Worm (Caenorhabditis elegans) whole organism, L4 larva: Measurements from ENCODE around the gene sra-34.

ENCODE experiments used
- ama-1 ChIP-seq: fragments of 150-350 bp; optimal IDR thresholded peaks from 2 replicates; lab custom pipeline; 2014; ENCODE audit warnings: inconsistent platforms, mixed read lengths
- nhr-76 ChIP-seq: fragments of 150-350 bp; optimal IDR thresholded peaks from 2 replicates; lab custom pipeline; 2014; ENCODE audit warnings: missing biosample characterization, missing genetic modification characterization
- pha-4 ChIP-seq, 2 experiments: fragments of 150-350 bp in 1 of 2; fragments of 200-800 bp in 1 of 2; sonication (Bioruptor generic) in 1 of 2; IDR thresholded peaks in 1 of 2; optimal IDR thresholded peaks in 1 of 2; 2 replicates each; pipeline versions ENCODE4 v1.3.6 to Lab custom; 2014 to 2022; ENCODE audit warnings: missing genetic modification characterization in 2 of 2, missing genetic modification reagents in 2 of 2, missing biosample characterization in 1 of 2, missing compliant biosample characterization in 1 of 2

- TF ChIP-seq nhr-76 (no peak), ama-1 (lab: Kevin White, UChicago) (no peak), pha-4 (GFP tag; IDR thresholded peaks at IDR 0.05; lab: Robert Waterston, UW) (no peak), pha-4 (tag; optimal IDR thresholded peaks at IDR 0.05; lab: Kevin White, UChicago) (no peak)
These were observed 32.8 kb downstream of the sra-34 start for ce11 chrII:4510684-4511083.
